Fruit fly (Drosophila melanogaster) ovary, adult (tissue): ENCODE measurements around the gene Obp99b.

Source experiments
- CG17801 ChIP-seq: fragments of 200-800 bp; optimal IDR thresholded peaks from 2 replicates; lab custom pipeline; 2019; ENCODE audit warnings: missing biosample characterization, mild to moderate bottlenecking, missing genetic modification characterization, moderate library complexity; ENCODE audit not compliant: partially characterized antibody

Obp99b gene

dm6 chr3R:29690539-29690852 is 26.2 kb downstream of the Obp99b start:
- TF ChIP-seq CG17801 (GFP tag; lab: Kevin White, UChicago), result no peak

dm6 chr3R:29689833-29690538 is 26.7 kb downstream of the Obp99b start:
- no peak for TF ChIP-seq CG17801 (GFP tag; lab: Kevin White, UChicago)

dm6 chr3R:29689211-29689610 is 27.5 kb downstream of the Obp99b start, which contains the start of gene Obp99c:
Obp99c (minus strand) TSS chr3R:29689311.
- TF ChIP-seq CG17801 (GFP tag; lab: Kevin White, UChicago), result no peak

- TF ChIP-seq CG17801 (GFP tag; lab: Kevin White, UChicago), result no peak
Observed at dm6 chr3R:29686698-29687097, 30.0 kb downstream of the Obp99b start.

- no peak for TF ChIP-seq CG17801 (GFP tag; lab: Kevin White, UChicago)
Observed at dm6 chr3R:29682152-29682600, 34.5 kb downstream of the Obp99b start, which contains the start of the genes CG7582 and Gycalpha99B. CG7582 (minus strand) TSS chr3R:29682278. Gycalpha99B (plus strand) TSS chr3R:29682503.

dm6 chr3R:29681241-29681640 is 35.5 kb downstream of the Obp99b start:
- TF ChIP-seq CG17801 (GFP tag; lab: Kevin White, UChicago), result no peak

- TF ChIP-seq CG17801 (GFP tag; lab: Kevin White, UChicago), result peak; percentile 71
Observed at dm6 chr3R:29675333-29675732, 41.4 kb downstream of the Obp99b start, which contains the start of the genes Bub3 and Cap-D2. Bub3 (minus strand) TSS chr3R:29675421. Cap-D2 (plus strand) TSS chr3R:29675651.

- TF ChIP-seq CG17801 (GFP tag; lab: Kevin White, UChicago), result no peak
Observed at dm6 chr3R:29672156-29672555, 44.5 kb downstream of the Obp99b start, which contains the start of gene ppk19. ppk19 (plus strand) TSS chr3R:29672456.

dm6 chr3R:29671060-29671707 is 45.5 kb downstream of the Obp99b start, which contains the start of gene Obp99a:
Obp99a (plus strand) TSS chr3R:29671657.
- TF ChIP-seq CG17801 (GFP tag; lab: Kevin White, UChicago), result no peak

dm6 chr3R:29668777-29669176 is 47.9 kb downstream of the Obp99b start, which contains the start of the genes ppk20 and ppk30:
ppk20 (minus strand) TSS chr3R:29668877.
ppk30 (plus strand) TSS chr3R:29669149.
- TF ChIP-seq CG17801 (GFP tag; lab: Kevin White, UChicago), result no peak
